Fruit fly (Drosophila melanogaster) whole organism, embryonic: ENCODE measurements around the gene CG1622.
A peak's percentile ranks its signal among the peaks of the same experiment; 100 is the strongest.

Experiments
- CG11398 ChIP-seq: fragments of 200-800 bp; sonication (Bioruptor generic); optimal IDR thresholded peaks from 2 replicates; lab custom pipeline; 2016; ENCODE audit warnings: missing biosample characterization, missing genetic modification characterization
- CG17612 ChIP-seq: fragments of 200-800 bp; sonication (Bioruptor generic); IDR thresholded peaks from 2 replicates; pipeline ENCODE4 v1.3.6; 2022; ENCODE audit warnings: missing biosample characterization, missing genetic modification characterization
- CG4617 ChIP-seq: fragments of 200-800 bp; sonication (Bioruptor generic); optimal IDR thresholded peaks from 3 replicates; lab custom pipeline; 2016; ENCODE audit warnings: missing biosample characterization, missing genetic modification characterization, borderline replicate concordance
- CG6175 ChIP-seq: fragments of 200-800 bp; sonication (Bioruptor generic); IDR thresholded peaks from 3 replicates; pipeline ENCODE4 v1.3.6; 2022; ENCODE audit warnings: missing biosample characterization, missing genetic modification characterization
- CG9797 ChIP-seq: fragments of 200-800 bp; sonication (Bioruptor generic); optimal IDR thresholded peaks from 3 replicates; lab custom pipeline; 2018; ENCODE audit warnings: missing biosample characterization, mild to moderate bottlenecking, missing genetic modification characterization
- CTCF ChIP-seq: fragments of 200-800 bp; sonication (Bioruptor generic); optimal IDR thresholded peaks from 2 replicates; lab custom pipeline; 2017; ENCODE audit warnings: missing biosample characterization, mild to moderate bottlenecking, missing genetic modification characterization, moderate library complexity
- H15 ChIP-seq: fragments of 200-800 bp; sonication (Bioruptor generic); IDR thresholded peaks from 3 replicates; pipeline ENCODE4 v1.3.6; 2022; ENCODE audit warnings: missing biosample characterization, missing genetic modification characterization
- Taf1 ChIP-seq: fragments of 200-800 bp; sonication (Bioruptor generic); IDR thresholded peaks from 2 replicates; pipeline ENCODE4 v1.3.6; 2022; ENCODE audit warnings: missing biosample characterization, missing genetic modification characterization
- hkb ChIP-seq, 2 experiments: fragments of 200-800 bp in 1 of 2; fragments of >200 bp in 1 of 2; sonication (Bioruptor generic) in 1 of 2; IDR thresholded peaks in 1 of 2; optimal IDR thresholded peaks in 1 of 2; 2 replicates each; pipeline versions ENCODE4 v1.3.6 to Lab custom; 2017 to 2022; ENCODE audit warnings: missing biosample characterization in 1 of 2, missing genetic modification characterization in 1 of 2
- nerfin-2 ChIP-seq: fragments of 200-800 bp; sonication (Bioruptor generic); IDR thresholded peaks from 2 replicates; pipeline ENCODE4 v1.3.6; 2022; ENCODE audit warnings: missing biosample characterization, missing genetic modification characterization; ENCODE audit not compliant: partially characterized antibody

DNA sequence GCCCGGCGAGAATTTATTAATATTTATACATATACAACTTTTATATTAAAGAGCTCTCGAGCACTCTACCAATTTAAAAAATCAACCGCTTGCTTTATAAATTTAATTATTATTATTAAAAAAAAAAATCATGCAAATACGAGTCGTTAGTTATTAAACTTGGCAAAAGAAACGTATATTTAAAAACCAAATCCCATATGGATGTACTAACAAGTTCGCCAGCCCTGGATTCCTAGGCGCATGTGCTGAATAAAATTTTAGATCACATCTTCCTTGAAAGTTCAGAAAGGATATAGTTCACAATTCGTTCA lies 38.2 kb upstream of the CG1622 start, which contains the start of gene comt:
- peak; percentile 46; the same call in 2 of the 3 replicates for TF ChIP-seq H15 (GFP tag; lab: Robert Waterston, UW)
- TF ChIP-seq CG11398 (GFP tag; lab: Kevin White, UChicago): no peak
- no peak for TF ChIP-seq CG4617 (GFP tag; lab: Kevin White, UChicago)
- no peak for TF ChIP-seq nerfin-2 (GFP tag; lab: Robert Waterston, UW)
- TF ChIP-seq CG6175 (GFP tag; lab: Robert Waterston, UW): no peak
- TF ChIP-seq hkb (optimal IDR thresholded peaks at IDR 0.05; lab: Kevin White, UChicago): no peak
- peak; percentile 70 for TF ChIP-seq hkb (GFP tag; IDR thresholded peaks at IDR 0.05; lab: Robert Waterston, UW)
- TF ChIP-seq CG17612: no peak
- TF ChIP-seq CG9797 (GFP tag; lab: Kevin White, UChicago): no peak
- no peak for TF ChIP-seq Taf1 (GFP tag; lab: Robert Waterston, UW)
- no peak for TF ChIP-seq CTCF (GFP tag; lab: Kevin White, UChicago)
